Worm (Caenorhabditis elegans) whole organism, L2 larva: Measurements from ENCODE around the gene trpa-1.

Source experiments
- C34F6.9 ChIP-seq: fragments of 150-350 bp; optimal IDR thresholded peaks from 2 replicates; lab custom pipeline; 2014; ENCODE audit warnings: missing biosample characterization, missing genetic modification characterization
- F13H6.1 ChIP-seq: sonication (generic microtip); optimal IDR thresholded peaks from 2 replicates; lab custom pipeline; 2016; ENCODE audit warnings: missing genetic modification characterization, missing compliant biosample characterization
- R02D3.7 ChIP-seq: fragments of 150-350 bp; optimal IDR thresholded peaks from 2 replicates; lab custom pipeline; 2014; ENCODE audit warnings: missing biosample characterization, missing genetic modification characterization
- Y55F3AM.14 ChIP-seq: fragments of 200-800 bp; sonication (Bioruptor generic); optimal IDR thresholded peaks from 2 replicates; lab custom pipeline; 2018; ENCODE audit warnings: mild to moderate bottlenecking, missing genetic modification characterization, missing compliant biosample characterization
- ZK546.5 ChIP-seq: sonication (generic microtip); optimal IDR thresholded peaks from 2 replicates; lab custom pipeline; 2017; ENCODE audit warnings: missing biosample characterization, missing genetic modification characterization
- alr-1 ChIP-seq: fragments of 150-350 bp; optimal IDR thresholded peaks from 2 replicates; lab custom pipeline; 2014; ENCODE audit warnings: missing biosample characterization, missing genetic modification characterization
- aly-2 ChIP-seq: fragments of 150-350 bp; optimal IDR thresholded peaks from 2 replicates; lab custom pipeline; 2014; ENCODE audit warnings: missing biosample characterization, missing genetic modification characterization
- ama-1 ChIP-seq: fragments of 150-350 bp; optimal IDR thresholded peaks from 2 replicates; lab custom pipeline; 2018; ENCODE audit warnings: inconsistent platforms
- blmp-1 ChIP-seq: sonication (generic microtip); optimal IDR thresholded peaks from 2 replicates; lab custom pipeline; 2017; ENCODE audit warnings: missing genetic modification characterization, mild to moderate bottlenecking, missing compliant biosample characterization, antibody characterized with exemption, moderate library complexity; ENCODE audit not compliant: insufficient read depth
- ceh-82 ChIP-seq: fragments of 150-350 bp; optimal IDR thresholded peaks from 2 replicates; lab custom pipeline; 2014; ENCODE audit warnings: missing biosample characterization, missing genetic modification characterization
- crh-2 ChIP-seq: sonication (generic microtip); optimal IDR thresholded peaks from 2 replicates; lab custom pipeline; 2017; ENCODE audit warnings: missing biosample characterization, missing genetic modification characterization
- dmd-4 ChIP-seq: sonication (generic microtip); optimal IDR thresholded peaks from 2 replicates; lab custom pipeline; 2017; ENCODE audit warnings: missing biosample characterization, missing genetic modification characterization
- egl-27 ChIP-seq: sonication (generic microtip); optimal IDR thresholded peaks from 3 replicates; lab custom pipeline; 2017; ENCODE audit warnings: missing biosample characterization, missing genetic modification reagents, missing genetic modification characterization
- elt-1 ChIP-seq: fragments of 150-350 bp; optimal IDR thresholded peaks from 2 replicates; lab custom pipeline; 2014; ENCODE audit warnings: missing biosample characterization, missing genetic modification characterization
- fos-1 ChIP-seq: fragments of 150-350 bp; optimal IDR thresholded peaks from 2 replicates; lab custom pipeline; 2014; ENCODE audit warnings: missing biosample characterization, missing genetic modification characterization
- gmeb-1 ChIP-seq: fragments of 150-350 bp; optimal IDR thresholded peaks from 2 replicates; lab custom pipeline; 2014; ENCODE audit warnings: missing biosample characterization, missing genetic modification characterization
- lin-11 ChIP-seq: fragments of 150-350 bp; sonication (generic microtip); optimal IDR thresholded peaks from 2 replicates; lab custom pipeline; 2014; ENCODE audit warnings: missing biosample characterization, missing genetic modification characterization, inconsistent platforms, mixed read lengths
- lin-13 ChIP-seq: fragments of 150-350 bp; optimal IDR thresholded peaks from 2 replicates; lab custom pipeline; 2014; ENCODE audit warnings: missing biosample characterization, missing genetic modification reagents, missing genetic modification characterization
- lin-39 ChIP-seq: fragments of 150-350 bp; optimal IDR thresholded peaks from 2 replicates; lab custom pipeline; 2014; ENCODE audit warnings: missing biosample characterization, missing genetic modification reagents, missing genetic modification characterization
- lsy-2 ChIP-seq, 2 experiments: fragments of 150-350 bp in 1 of 2; sonication (generic microtip) in 1 of 2; optimal IDR thresholded peaks; 2 replicates each; lab custom pipeline; 2014 to 2017; ENCODE audit warnings: missing biosample characterization in 2 of 2, missing genetic modification characterization in 2 of 2
- mab-5 ChIP-seq: fragments of 150-350 bp; optimal IDR thresholded peaks from 2 replicates; lab custom pipeline; 2014; ENCODE audit warnings: missing biosample characterization, missing genetic modification characterization
- mbf-1 ChIP-seq: sonication (generic microtip); optimal IDR thresholded peaks from 2 replicates; lab custom pipeline; 2017; ENCODE audit warnings: missing biosample characterization, missing genetic modification characterization
- mdl-1 ChIP-seq, 2 experiments: fragments of 150-350 bp in 1 of 2; sonication (generic microtip) in 1 of 2; optimal IDR thresholded peaks; 2 replicates each; lab custom pipeline; 2017; ENCODE audit warnings: missing biosample characterization in 2 of 2, missing genetic modification characterization in 2 of 2
- nhr-11 ChIP-seq: fragments of 150-350 bp; optimal IDR thresholded peaks from 2 replicates; lab custom pipeline; 2014; ENCODE audit warnings: missing biosample characterization, missing genetic modification characterization
- nhr-12 ChIP-seq: fragments of 150-350 bp; optimal IDR thresholded peaks from 2 replicates; lab custom pipeline; 2014; ENCODE audit warnings: missing biosample characterization, missing genetic modification characterization
- nhr-129 ChIP-seq: fragments of 150-350 bp; optimal IDR thresholded peaks from 2 replicates; lab custom pipeline; 2014; ENCODE audit warnings: missing biosample characterization, missing genetic modification characterization
- nhr-21 ChIP-seq: fragments of 150-350 bp; optimal IDR thresholded peaks from 2 replicates; lab custom pipeline; 2014; ENCODE audit warnings: missing biosample characterization, missing genetic modification characterization
- nhr-23 ChIP-seq: fragments of 150-350 bp; optimal IDR thresholded peaks from 2 replicates; lab custom pipeline; 2014; ENCODE audit warnings: missing biosample characterization, missing genetic modification reagents, missing genetic modification characterization
- nhr-237 ChIP-seq: fragments of 150-350 bp; optimal IDR thresholded peaks from 2 replicates; lab custom pipeline; 2014; ENCODE audit warnings: missing biosample characterization, missing genetic modification characterization
- nhr-25 ChIP-seq: fragments of 150-350 bp; sonication (generic microtip); optimal IDR thresholded peaks from 3 replicates; lab custom pipeline; 2014; ENCODE audit warnings: missing biosample characterization, missing genetic modification characterization
- nhr-6 ChIP-seq: fragments of 150-350 bp; optimal IDR thresholded peaks from 2 replicates; lab custom pipeline; 2014; ENCODE audit warnings: missing biosample characterization, missing genetic modification characterization
- nhr-77 ChIP-seq: fragments of 150-350 bp; optimal IDR thresholded peaks from 2 replicates; lab custom pipeline; 2014; ENCODE audit warnings: missing biosample characterization, missing genetic modification characterization
- peb-1 ChIP-seq: fragments of 150-350 bp; optimal IDR thresholded peaks from 2 replicates; lab custom pipeline; 2014; ENCODE audit warnings: missing biosample characterization, missing genetic modification characterization
- sem-4 ChIP-seq: fragments of 150-350 bp; optimal IDR thresholded peaks from 2 replicates; lab custom pipeline; 2014; ENCODE audit warnings: missing biosample characterization, missing genetic modification reagents, missing genetic modification characterization
- skn-1 ChIP-seq: sonication (generic microtip); optimal IDR thresholded peaks from 2 replicates; lab custom pipeline; 2017; ENCODE audit warnings: missing biosample characterization, missing genetic modification characterization
- sma-3 ChIP-seq: sonication (generic microtip); optimal IDR thresholded peaks from 2 replicates; lab custom pipeline; 2016; ENCODE audit warnings: missing genetic modification reagents, missing genetic modification characterization, missing compliant biosample characterization
- sma-9 ChIP-seq, 2 experiments: fragments of 150-350 bp in 1 of 2; sonication (generic microtip) in 1 of 2; optimal IDR thresholded peaks; 2 replicates each; lab custom pipeline; 2014 to 2016; ENCODE audit warnings: missing genetic modification characterization in 2 of 2, mild to moderate bottlenecking in 1 of 2, missing biosample characterization in 1 of 2, missing compliant biosample characterization in 1 of 2, missing genetic modification reagents in 1 of 2, moderate library complexity in 1 of 2
- snpc-4 ChIP-seq: fragments of 150-350 bp; optimal IDR thresholded peaks from 2 replicates; lab custom pipeline; 2014; ENCODE audit warnings: missing biosample characterization, missing genetic modification characterization
- unc-55 ChIP-seq: fragments of 150-350 bp; sonication (generic microtip); optimal IDR thresholded peaks from 3 replicates; lab custom pipeline; 2014; ENCODE audit warnings: missing biosample characterization, missing genetic modification reagents, missing genetic modification characterization
- unc-62 ChIP-seq: fragments of 150-350 bp; optimal IDR thresholded peaks from 2 replicates; lab custom pipeline; 2014; ENCODE audit warnings: missing biosample characterization, missing genetic modification reagents, missing genetic modification characterization
- zag-1 ChIP-seq: fragments of 150-350 bp; optimal IDR thresholded peaks from 2 replicates; lab custom pipeline; 2014; ENCODE audit warnings: missing biosample characterization, missing genetic modification characterization
- ztf-1 ChIP-seq: fragments of 200-800 bp; sonication (Bioruptor generic); conservative IDR thresholded peaks from 2 replicates; pipeline ENCODE4 v1.3.6; 2022; ENCODE audit warnings: missing genetic modification characterization, missing compliant biosample characterization
- ztf-4 ChIP-seq: fragments of 150-350 bp; optimal IDR thresholded peaks from 2 replicates; lab custom pipeline; 2014; ENCODE audit warnings: missing biosample characterization, missing genetic modification characterization

Gene trpa-1

DNA sequence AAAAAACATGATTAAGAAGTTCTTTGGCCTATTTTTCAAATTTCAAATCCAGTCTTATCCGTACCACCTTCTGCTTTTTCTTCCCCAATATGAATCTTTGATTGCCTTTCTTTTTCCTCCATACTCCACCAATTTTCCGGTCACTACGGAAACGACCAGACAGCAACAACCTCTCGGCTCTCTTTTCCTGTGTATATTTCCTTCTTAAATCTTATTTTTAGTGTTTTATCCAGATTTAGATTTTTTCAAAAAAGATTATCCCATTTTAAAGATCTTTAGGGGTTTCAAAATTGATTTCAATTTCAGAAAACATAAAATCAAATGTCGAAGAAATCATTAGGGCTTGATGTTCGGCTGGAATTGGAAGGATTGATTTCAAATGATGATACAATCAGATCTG is at the start of gene trpa-1:
Gene trpa-1 (plus strand): TSS at position 301 of the 400 bp plus-strand sequence.
- TF ChIP-seq peb-1 (tag; lab: Kevin White, UChicago) (no peak), skn-1 (tag; lab: Kevin White, UChicago) (no peak), aly-2 (tag; lab: Kevin White, UChicago) (no peak), sma-9 (GFP tag; optimal IDR thresholded peaks at IDR 0.05; lab: Kevin White, UChicago) (no peak), sma-9 (tag; optimal IDR thresholded peaks at IDR 0.05; lab: Kevin White, UChicago) (no peak), gmeb-1 (tag; lab: Kevin White, UChicago) (no peak), nhr-77 (tag; lab: Kevin White, UChicago) (no peak), ztf-4 (no peak), nhr-12 (tag; lab: Kevin White, UChicago) (no peak), lin-13 (GFP tag; lab: Kevin White, UChicago) (no peak)

DNA sequence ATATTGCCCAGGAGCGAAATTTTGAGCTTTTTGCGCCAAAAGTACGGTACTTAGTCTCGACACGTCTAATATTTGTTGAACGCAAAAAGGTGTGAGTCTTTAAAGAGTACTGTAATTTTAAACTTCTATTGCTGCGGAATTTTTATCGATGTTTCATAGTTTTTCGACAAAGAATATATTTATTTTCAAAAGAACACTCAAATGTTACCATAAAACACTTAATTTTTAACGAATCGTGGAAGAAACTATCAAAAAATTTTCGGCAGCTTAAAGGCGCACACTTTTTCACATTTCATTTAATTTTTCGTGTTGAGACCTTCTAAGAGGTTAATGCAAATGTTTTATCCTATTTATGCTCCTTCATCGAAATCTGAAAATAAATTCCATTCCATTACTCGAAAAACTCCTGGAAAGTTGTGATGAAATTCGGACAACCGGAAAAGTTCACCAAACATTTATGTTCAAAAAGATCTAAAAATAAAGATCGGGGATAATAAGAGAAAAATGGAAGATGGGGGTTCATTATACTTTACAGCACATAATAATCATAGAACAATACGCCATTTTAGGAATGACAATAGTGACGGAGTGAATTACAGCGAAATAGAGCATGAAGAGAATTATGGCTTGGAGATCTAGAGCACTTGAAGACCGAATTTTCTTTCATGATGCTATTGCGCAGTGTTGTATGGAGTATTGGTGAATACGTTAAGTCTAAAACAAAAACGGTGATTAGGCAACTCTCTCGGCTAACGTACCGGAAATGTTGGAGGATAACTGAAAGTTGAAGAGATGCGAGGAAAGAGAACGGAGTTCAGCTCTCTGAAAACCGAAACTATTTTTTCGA is 44.0 kb upstream of the trpa-1 start:
- TF ChIP-seq ama-1 (peak; percentile 12), zag-1 (tag; lab: Kevin White, UChicago) (no peak), alr-1 (tag; lab: Kevin White, UChicago) (no peak), lsy-2 (tag; optimal IDR thresholded peaks at IDR 0.05; lab: Kevin White, UChicago) (peak in 1 of 2 experiments; percentile 14), F13H6.1 (tag; lab: Kevin White, UChicago) (peak; percentile 8), unc-62 (GFP tag; lab: Kevin White, UChicago) (no peak), fos-1 (tag; lab: Kevin White, UChicago) (no peak), sem-4 (peak; percentile 5), nhr-25 (no peak), blmp-1 (tag; lab: Kevin White, UChicago) (no peak), lin-11 (tag; lab: Kevin White, UChicago) (no peak), crh-2 (peak; percentile 43), nhr-21 (tag; lab: Kevin White, UChicago) (no peak), peb-1 (tag; lab: Kevin White, UChicago) (no peak), C34F6.9 (tag; lab: Kevin White, UChicago) (peak; percentile 8), ztf-1 (GFP tag; lab: Robert Waterston, UW) (no peak), lin-13 (GFP tag; lab: Kevin White, UChicago) (peak; percentile 1)

DNA sequence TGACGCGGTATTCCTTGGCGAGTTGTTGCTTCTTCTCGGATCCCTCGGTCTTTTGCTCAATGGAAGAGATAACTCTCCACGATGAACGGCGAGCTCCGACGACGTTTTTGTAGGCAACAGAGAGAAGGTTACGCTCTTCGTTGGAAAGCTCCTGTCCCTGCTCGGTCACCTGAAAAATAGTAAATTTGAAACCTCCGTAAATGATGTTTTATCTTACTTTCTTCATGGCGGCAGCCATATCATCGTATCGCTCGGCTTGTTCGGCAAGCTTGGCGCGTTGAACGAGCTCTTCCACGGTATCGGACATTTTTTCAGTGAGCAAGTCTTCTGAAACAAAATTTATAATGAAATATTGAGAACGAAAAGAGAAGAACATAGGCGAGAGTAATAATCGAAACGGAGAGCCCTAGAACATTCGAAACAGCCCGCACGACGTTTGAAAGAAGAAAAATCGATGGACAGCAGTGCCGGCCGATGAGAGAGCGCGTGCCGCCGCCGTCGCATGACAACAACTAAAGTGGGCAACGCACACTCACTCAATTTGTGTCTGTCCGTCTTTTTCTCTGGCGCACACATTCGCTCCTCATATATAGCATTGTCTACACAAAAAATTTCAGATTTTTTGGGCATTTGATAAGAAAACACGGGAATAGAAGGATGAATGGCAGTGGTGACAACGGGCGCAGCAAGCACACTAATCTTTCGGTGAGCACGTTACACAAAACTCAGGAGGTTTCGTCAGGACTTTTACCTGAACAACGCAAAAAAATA is 42.5 kb upstream of the trpa-1 start, which contains the start of the genes par-5 and M117.3:
Gene par-5 (minus strand): TSS at position 334 of the 771 bp plus-strand sequence.
Gene M117.3 (plus strand): TSS at position 616 of the 771 bp plus-strand sequence.
- TF ChIP-seq ceh-82: no peak
- no peak for TF ChIP-seq skn-1 (tag; lab: Kevin White, UChicago)
- peak; percentile 41 for TF ChIP-seq sma-3 (GFP tag; lab: Kevin White, UChicago)
- no peak for TF ChIP-seq ztf-1 (GFP tag; lab: Robert Waterston, UW)
- TF ChIP-seq lin-13 (GFP tag; lab: Kevin White, UChicago): peak; percentile 59
- peak; percentile 78 for TF ChIP-seq nhr-129 (tag; lab: Kevin White, UChicago)
- TF ChIP-seq Y55F3AM.14 (GFP tag; lab: Kevin White, UChicago): peak; percentile 77
- peak; percentile 21 for TF ChIP-seq mab-5 (tag; lab: Kevin White, UChicago)
- peak; percentile 39 for TF ChIP-seq nhr-21 (tag; lab: Kevin White, UChicago)
- peak; percentile 20 for TF ChIP-seq gmeb-1 (tag; lab: Kevin White, UChicago)
- no peak for TF ChIP-seq R02D3.7 (tag; lab: Kevin White, UChicago)
- no peak for TF ChIP-seq aly-2 (tag; lab: Kevin White, UChicago)
- no peak for TF ChIP-seq nhr-11 (tag; lab: Kevin White, UChicago)
- no peak for TF ChIP-seq nhr-237 (tag; lab: Kevin White, UChicago)
- TF ChIP-seq lin-39 (tag; lab: Kevin White, UChicago): no peak
- no peak for TF ChIP-seq blmp-1 (tag; lab: Kevin White, UChicago)
- peak; percentile 25 for TF ChIP-seq snpc-4
- TF ChIP-seq C34F6.9 (tag; lab: Kevin White, UChicago): peak; percentile 81
- TF ChIP-seq zag-1 (tag; lab: Kevin White, UChicago): peak; percentile 82
- TF ChIP-seq mbf-1 (tag; lab: Kevin White, UChicago): no peak
- no peak for TF ChIP-seq nhr-77 (tag; lab: Kevin White, UChicago)
- no peak for TF ChIP-seq dmd-4 (tag; lab: Kevin White, UChicago)
- TF ChIP-seq unc-55 (GFP tag; lab: Kevin White, UChicago): peak; percentile 68
- no peak for TF ChIP-seq elt-1 (tag; lab: Kevin White, UChicago)
- TF ChIP-seq nhr-23 (tag; lab: Kevin White, UChicago): no peak
- no peak for TF ChIP-seq ZK546.5
- peak; percentile 82 for TF ChIP-seq sma-9 (GFP tag; optimal IDR thresholded peaks at IDR 0.05; lab: Kevin White, UChicago)
- no peak for TF ChIP-seq sma-9 (tag; optimal IDR thresholded peaks at IDR 0.05; lab: Kevin White, UChicago)
- TF ChIP-seq egl-27 (tag; lab: Kevin White, UChicago): peak; percentile 31
- TF ChIP-seq nhr-12 (tag; lab: Kevin White, UChicago): no peak
- TF ChIP-seq nhr-6 (tag; lab: Kevin White, UChicago): peak; percentile 56
- peak; percentile 18 for TF ChIP-seq sem-4
- TF ChIP-seq mdl-1 (tag; optimal IDR thresholded peaks at IDR 0.05; lab: Kevin White, UChicago): peak; percentile 73 to 87
- TF ChIP-seq unc-62 (GFP tag; lab: Kevin White, UChicago): no peak
- TF ChIP-seq crh-2: peak; percentile 81
- TF ChIP-seq alr-1 (tag; lab: Kevin White, UChicago): no peak
